Fruit fly (Drosophila melanogaster) whole organism, embryonic: ENCODE measurements around the gene Cad74A.

Experiments used
- Bdp1 ChIP-seq: fragments of 200-800 bp; sonication (Bioruptor generic); optimal IDR thresholded peaks from 3 replicates; lab custom pipeline; 2016; ENCODE audit warnings: missing biosample characterization, missing genetic modification characterization
- CG10147 ChIP-seq: fragments of 200-800 bp; sonication (Bioruptor generic); optimal IDR thresholded peaks from 2 replicates; lab custom pipeline; 2019; ENCODE audit warnings: missing biosample characterization, mild to moderate bottlenecking, missing genetic modification characterization, moderate library complexity
- CG11456 ChIP-seq: fragments of 200-800 bp; sonication (Bioruptor generic); IDR thresholded peaks from 3 replicates; pipeline ENCODE4 v1.3.6; 2022; ENCODE audit warnings: missing biosample characterization, missing genetic modification characterization
- CG12299 ChIP-seq: fragments of 200-800 bp; sonication (Bioruptor generic); optimal IDR thresholded peaks from 2 replicates; lab custom pipeline; 2018; ENCODE audit warnings: missing biosample characterization, mild to moderate bottlenecking, missing genetic modification characterization
- CG1233 ChIP-seq: fragments of 200-800 bp; sonication (Bioruptor generic); optimal IDR thresholded peaks from 4 replicates; lab custom pipeline; 2018; ENCODE audit warnings: missing biosample characterization, mild to moderate bottlenecking, missing genetic modification characterization
- CG12942 ChIP-seq: fragments of 200-800 bp; sonication (Bioruptor generic); optimal IDR thresholded peaks from 3 replicates; lab custom pipeline; 2016; ENCODE audit warnings: missing biosample characterization, missing genetic modification characterization
- CG13123 ChIP-seq: fragments of 200-800 bp; sonication (Bioruptor generic); optimal IDR thresholded peaks from 2 replicates; lab custom pipeline; 2016; ENCODE audit warnings: missing biosample characterization, missing genetic modification characterization
- CG13287 ChIP-seq: fragments of 200-800 bp; sonication (Bioruptor generic); IDR thresholded peaks from 2 replicates; pipeline ENCODE4 v1.3.6; 2022; ENCODE audit warnings: missing biosample characterization, missing genetic modification characterization; ENCODE audit not compliant: partially characterized antibody
- CG14441 ChIP-seq: fragments of 200-800 bp; sonication (Bioruptor generic); IDR thresholded peaks from 2 replicates; pipeline ENCODE4 v1.3.6; 2022; ENCODE audit warnings: missing biosample characterization, missing genetic modification characterization
- CG1529 ChIP-seq: fragments of 200-800 bp; sonication (Bioruptor generic); optimal IDR thresholded peaks from 3 replicates; lab custom pipeline; 2018; ENCODE audit warnings: missing biosample characterization, missing genetic modification characterization
- CG16863 ChIP-seq: fragments of 200-800 bp; sonication (Bioruptor generic); optimal IDR thresholded peaks from 3 replicates; lab custom pipeline; 2016; ENCODE audit warnings: missing biosample characterization, missing genetic modification characterization
- CG17612 ChIP-seq: fragments of 200-800 bp; sonication (Bioruptor generic); IDR thresholded peaks from 2 replicates; pipeline ENCODE4 v1.3.6; 2022; ENCODE audit warnings: missing biosample characterization, missing genetic modification characterization
- CG17802 ChIP-seq: fragments of 200-800 bp; sonication (Bioruptor generic); optimal IDR thresholded peaks from 2 replicates; lab custom pipeline; 2018; ENCODE audit warnings: missing biosample characterization, mild to moderate bottlenecking, missing genetic modification characterization, moderate library complexity
- CG18599 ChIP-seq: fragments of 200-800 bp; sonication (Bioruptor generic); optimal IDR thresholded peaks from 3 replicates; lab custom pipeline; 2017; ENCODE audit warnings: missing biosample characterization, missing genetic modification characterization, mild to moderate bottlenecking, moderate library complexity, missing genetic modification reagents
- CG2875 ChIP-seq: fragments of 200-800 bp; sonication (Bioruptor generic); optimal IDR thresholded peaks from 2 replicates; lab custom pipeline; 2017; ENCODE audit warnings: missing biosample characterization, mild to moderate bottlenecking, missing genetic modification characterization, missing genetic modification reagents
- CG3281 ChIP-seq: fragments of 200-800 bp; sonication (Bioruptor generic); optimal IDR thresholded peaks from 3 replicates; lab custom pipeline; 2017; ENCODE audit warnings: missing biosample characterization, mild to moderate bottlenecking, missing genetic modification characterization
- CG3847 ChIP-seq: fragments of 200-800 bp; sonication (Bioruptor generic); IDR thresholded peaks from 2 replicates; pipeline ENCODE4 v1.3.6; 2022; ENCODE audit warnings: missing biosample characterization, missing genetic modification characterization
- CG43689 ChIP-seq: fragments of 200-800 bp; sonication (Bioruptor generic); IDR thresholded peaks from 2 replicates; pipeline ENCODE4 v1.3.6; 2022; ENCODE audit warnings: missing biosample characterization, missing genetic modification characterization
- CG4730 ChIP-seq: fragments of 200-800 bp; sonication (Bioruptor generic); IDR thresholded peaks from 2 replicates; pipeline ENCODE4 v1.3.6; 2022; ENCODE audit warnings: missing biosample characterization, missing genetic modification characterization
- CG6272 ChIP-seq: fragments of 200-800 bp; sonication (Bioruptor generic); IDR thresholded peaks from 2 replicates; pipeline ENCODE4 v1.3.6; 2022; ENCODE audit warnings: missing biosample characterization, missing genetic modification characterization
- CG6683 ChIP-seq: fragments of 200-800 bp; sonication (Bioruptor generic); optimal IDR thresholded peaks from 2 replicates; lab custom pipeline; 2017; ENCODE audit warnings: missing biosample characterization, mild to moderate bottlenecking, missing genetic modification characterization, missing genetic modification reagents
- CG6689 ChIP-seq: fragments of 200-800 bp; sonication (Bioruptor generic); IDR thresholded peaks from 2 replicates; pipeline ENCODE4 v1.3.6; 2022; ENCODE audit warnings: missing biosample characterization, missing genetic modification characterization
- CG6813 ChIP-seq: fragments of 200-800 bp; sonication (Bioruptor generic); optimal IDR thresholded peaks from 2 replicates; lab custom pipeline; 2017; ENCODE audit warnings: missing biosample characterization, missing genetic modification characterization, mild to moderate bottlenecking, moderate library complexity, missing genetic modification reagents
- CkIIα-i1 ChIP-seq: fragments of 200-800 bp; sonication (Bioruptor generic); IDR thresholded peaks from 2 replicates; pipeline ENCODE4 v1.3.6; 2022; ENCODE audit warnings: missing biosample characterization, missing genetic modification characterization
- Dip2 ChIP-seq: fragments of 200-800 bp; sonication (Bioruptor generic); IDR thresholded peaks from 2 replicates; pipeline ENCODE4 v1.3.6; 2022; ENCODE audit warnings: missing biosample characterization, missing genetic modification characterization
- Dll ChIP-seq: fragments of 200-800 bp; sonication (Bioruptor generic); IDR thresholded peaks from 4 replicates; pipeline ENCODE4 v1.3.6; 2022; ENCODE audit warnings: missing biosample characterization, missing genetic modification characterization; ENCODE audit not compliant: partially characterized antibody
- Dref ChIP-seq: fragments of 200-800 bp; sonication (Bioruptor generic); IDR thresholded peaks from 2 replicates; pipeline ENCODE4 v1.3.6; 2022; ENCODE audit warnings: missing biosample characterization, missing genetic modification characterization
- Gug ChIP-seq: fragments of 200-800 bp; sonication (Bioruptor generic); IDR thresholded peaks from 4 replicates; pipeline ENCODE4 v1.3.6; 2022; ENCODE audit warnings: missing biosample characterization, missing genetic modification characterization
- H2.0 ChIP-seq: fragments of 200-800 bp; sonication (Bioruptor generic); IDR thresholded peaks from 2 replicates; pipeline ENCODE4 v1.3.6; 2022; ENCODE audit warnings: missing biosample characterization, missing genetic modification characterization
- HHEX ChIP-seq: fragments of 200-800 bp; sonication (Bioruptor generic); optimal IDR thresholded peaks from 3 replicates; lab custom pipeline; 2017; ENCODE audit warnings: missing biosample characterization, mild to moderate bottlenecking, missing genetic modification characterization, missing genetic modification reagents
- Hr3 ChIP-seq: fragments of 200-800 bp; sonication (Bioruptor generic); optimal IDR thresholded peaks from 3 replicates; lab custom pipeline; 2016; ENCODE audit warnings: missing biosample characterization, missing genetic modification characterization
- Hsf ChIP-seq: fragments of 200-800 bp; sonication (Bioruptor generic); optimal IDR thresholded peaks from 3 replicates; lab custom pipeline; 2016; ENCODE audit warnings: missing biosample characterization, missing genetic modification characterization
- Nf-YA ChIP-seq: fragments of 200-800 bp; sonication (Bioruptor generic); IDR thresholded peaks from 2 replicates; pipeline ENCODE4 v1.3.6; 2022; ENCODE audit warnings: missing biosample characterization, missing genetic modification characterization
- Poxn ChIP-seq: fragments of 200-800 bp; sonication (Bioruptor generic); IDR thresholded peaks from 2 replicates; pipeline ENCODE4 v1.3.6; 2022; ENCODE audit warnings: missing biosample characterization, missing genetic modification characterization
- Six4 ChIP-seq: fragments of 200-800 bp; sonication (Bioruptor generic); optimal IDR thresholded peaks from 2 replicates; lab custom pipeline; 2016; ENCODE audit warnings: missing biosample characterization, missing genetic modification characterization
- Spps ChIP-seq: fragments of 200-800 bp; sonication (Bioruptor generic); optimal IDR thresholded peaks from 2 replicates; lab custom pipeline; 2018; ENCODE audit warnings: missing biosample characterization, mild to moderate bottlenecking, missing genetic modification characterization
- Xbp1 ChIP-seq: fragments of 200-800 bp; sonication (Bioruptor generic); optimal IDR thresholded peaks from 3 replicates; lab custom pipeline; 2016; ENCODE audit warnings: missing biosample characterization, mild to moderate bottlenecking, missing genetic modification characterization
- aop ChIP-seq: fragments of 200-800 bp; sonication (Bioruptor generic); IDR thresholded peaks from 2 replicates; pipeline ENCODE4 v1.3.6; 2022; ENCODE audit warnings: missing biosample characterization, missing genetic modification characterization
- bowl ChIP-seq: fragments of 200-800 bp; sonication (Bioruptor generic); IDR thresholded peaks from 2 replicates; pipeline ENCODE4 v1.3.6; 2022; ENCODE audit warnings: missing biosample characterization, missing genetic modification characterization
- ci ChIP-seq: fragments of 200-800 bp; sonication (Bioruptor generic); IDR thresholded peaks from 3 replicates; pipeline ENCODE4 v1.3.6; 2022; ENCODE audit warnings: missing biosample characterization, missing genetic modification characterization
- crc ChIP-seq: fragments of 200-800 bp; sonication (Bioruptor generic); optimal IDR thresholded peaks from 2 replicates; lab custom pipeline; 2016; ENCODE audit warnings: missing biosample characterization, missing genetic modification characterization
- danr ChIP-seq: fragments of 200-800 bp; sonication (Bioruptor generic); IDR thresholded peaks from 2 replicates; pipeline ENCODE4 v1.3.6; 2022; ENCODE audit warnings: missing biosample characterization, missing genetic modification characterization
- grau ChIP-seq: fragments of 200-800 bp; optimal IDR thresholded peaks from 3 replicates; lab custom pipeline; 2019; ENCODE audit warnings: missing biosample characterization, mild to moderate bottlenecking, missing genetic modification characterization, moderate library complexity
- gsb ChIP-seq: fragments of 200-800 bp; sonication (Bioruptor generic); IDR thresholded peaks from 2 replicates; pipeline ENCODE4 v1.3.6; 2022; ENCODE audit warnings: missing biosample characterization, missing genetic modification characterization
- hb ChIP-seq: fragments of 200-800 bp; sonication (Bioruptor generic); IDR thresholded peaks from 3 replicates; pipeline ENCODE4 v1.3.6; 2022; ENCODE audit warnings: missing biosample characterization, missing genetic modification characterization; ENCODE audit not compliant: partially characterized antibody
- ken ChIP-seq: fragments of 200-800 bp; sonication (Bioruptor generic); IDR thresholded peaks from 3 replicates; pipeline ENCODE4 v1.3.6; 2022; ENCODE audit warnings: missing biosample characterization, missing genetic modification characterization
- nerfin-1 ChIP-seq: fragments of 200-800 bp; sonication (Bioruptor generic); optimal IDR thresholded peaks from 3 replicates; lab custom pipeline; 2019; ENCODE audit warnings: missing biosample characterization, mild to moderate bottlenecking, missing genetic modification characterization, moderate library complexity
- pros ChIP-seq: fragments of 200-800 bp; sonication (Bioruptor generic); optimal IDR thresholded peaks from 3 replicates; lab custom pipeline; 2019; ENCODE audit warnings: missing biosample characterization, mild to moderate bottlenecking, missing genetic modification characterization, moderate library complexity
- sqz ChIP-seq: fragments of 200-800 bp; sonication (Bioruptor generic); optimal IDR thresholded peaks from 3 replicates; lab custom pipeline; 2018; ENCODE audit warnings: missing biosample characterization, mild to moderate bottlenecking, missing genetic modification characterization
- trem ChIP-seq: fragments of 200-800 bp; optimal IDR thresholded peaks from 3 replicates; lab custom pipeline; 2019; ENCODE audit warnings: missing biosample characterization, mild to moderate bottlenecking, missing genetic modification characterization, moderate library complexity
- wor ChIP-seq: fragments of 200-800 bp; sonication (Bioruptor generic); IDR thresholded peaks from 2 replicates; pipeline ENCODE4 v1.3.6; 2022; ENCODE audit warnings: missing biosample characterization, missing genetic modification characterization

Gene Cad74A

dm6 chr3L:17425132-17425713 is 45.9 kb upstream of the Cad74A start, which contains the start of the genes Sec3 and COX7B (continued):
- peak; percentile 31; the same call in 1 of the 2 replicates for TF ChIP-seq Dref
- TF ChIP-seq crc (GFP tag; lab: Kevin White, UChicago): no peak
- TF ChIP-seq CG6272: peak; percentile 70
- peak; percentile 77 for TF ChIP-seq grau (tag; lab: Kevin White, UChicago)
- TF ChIP-seq Xbp1 (GFP tag; lab: Kevin White, UChicago): peak; percentile 76
- peak; percentile 21 for TF ChIP-seq HHEX
- peak; percentile 97 for TF ChIP-seq Dll (GFP tag; lab: Robert Waterston, UW)
- TF ChIP-seq Gug: peak; percentile 31; the same call in 2 of the 4 replicates
- peak; percentile 38 for TF ChIP-seq CG1233 (GFP tag; lab: Kevin White, UChicago)
- TF ChIP-seq wor: no peak
- no peak for TF ChIP-seq gsb (GFP tag; lab: Robert Waterston, UW)
- no peak for TF ChIP-seq Nf-YA (GFP tag; lab: Robert Waterston, UW)
- peak; percentile 50; the same call in 1 of the 2 replicates for TF ChIP-seq CG14441 (GFP tag; lab: Robert Waterston, UW)
- no peak for TF ChIP-seq CG11456
- TF ChIP-seq sqz (GFP tag; lab: Kevin White, UChicago): no peak
- peak; percentile 65 for TF ChIP-seq CG1529 (GFP tag; lab: Kevin White, UChicago)
- TF ChIP-seq danr (GFP tag; lab: Robert Waterston, UW): no peak
- TF ChIP-seq CG13123 (GFP tag; lab: Kevin White, UChicago): peak; percentile 46
- TF ChIP-seq CG6683 (GFP tag; lab: Kevin White, UChicago): peak; percentile 29
- no peak for TF ChIP-seq CG17802 (tag; lab: Kevin White, UChicago)
- peak; percentile 71 for TF ChIP-seq CG10147 (GFP tag; lab: Kevin White, UChicago)
- TF ChIP-seq CG4730 (GFP tag; lab: Robert Waterston, UW): peak; percentile 56
- no peak for TF ChIP-seq aop (GFP tag; lab: Robert Waterston, UW)
- TF ChIP-seq pros (GFP tag; lab: Kevin White, UChicago): no peak
- TF ChIP-seq hb (GFP tag; lab: Robert Waterston, UW): peak; percentile 76
- peak; percentile 89 for TF ChIP-seq trem (tag; lab: Kevin White, UChicago)
- TF ChIP-seq Bdp1: peak; percentile 46
- peak; percentile 6 for TF ChIP-seq Six4 (GFP tag; lab: Kevin White, UChicago)
- no peak for TF ChIP-seq CG17612
- no peak for TF ChIP-seq Poxn (GFP tag; lab: Robert Waterston, UW)
- peak; percentile 55 for TF ChIP-seq CG3281
- TF ChIP-seq CG18599 (GFP tag; lab: Kevin White, UChicago): peak; percentile 63
- TF ChIP-seq ci (GFP tag; lab: Robert Waterston, UW): 0 out of 3 replicates have a peak, but pooled peaks have one; percentile 59
- TF ChIP-seq CG12942 (GFP tag; lab: Kevin White, UChicago): peak; percentile 32
- no peak for TF ChIP-seq CG6813 (GFP tag; lab: Kevin White, UChicago)
- TF ChIP-seq CG43689 (GFP tag; lab: Robert Waterston, UW): no peak
- no peak for TF ChIP-seq bowl
- TF ChIP-seq CG16863 (GFP tag; lab: Kevin White, UChicago): peak; percentile 41
- TF ChIP-seq Hr3 (GFP tag; lab: Kevin White, UChicago): peak; percentile 66
- TF ChIP-seq CG6689 (GFP tag; lab: Robert Waterston, UW): peak; percentile 64
- peak; percentile 55 for TF ChIP-seq nerfin-1 (tag; lab: Kevin White, UChicago)
- TF ChIP-seq CkIIα-i1 (GFP tag; lab: Robert Waterston, UW): no peak
- TF ChIP-seq Hsf (GFP tag; lab: Kevin White, UChicago): peak; percentile 68
- TF ChIP-seq H2.0 (GFP tag; lab: Robert Waterston, UW): peak; percentile 55
- peak; percentile 25 for TF ChIP-seq Spps (tag; lab: Kevin White, UChicago)
- TF ChIP-seq CG13287 (GFP tag; lab: Robert Waterston, UW): peak; percentile 98
- no peak for TF ChIP-seq ken (GFP tag; lab: Robert Waterston, UW)
- TF ChIP-seq CG2875 (GFP tag; lab: Kevin White, UChicago): no peak
- TF ChIP-seq CG3847 (GFP tag; lab: Robert Waterston, UW): peak; percentile 74
- TF ChIP-seq Dip2 (GFP tag; lab: Robert Waterston, UW): no peak
- peak; percentile 64 for TF ChIP-seq CG12299 (tag; lab: Kevin White, UChicago)
